Worm (Caenorhabditis elegans): ENCODE measurements around the gene F48E3.6.

DNA sequence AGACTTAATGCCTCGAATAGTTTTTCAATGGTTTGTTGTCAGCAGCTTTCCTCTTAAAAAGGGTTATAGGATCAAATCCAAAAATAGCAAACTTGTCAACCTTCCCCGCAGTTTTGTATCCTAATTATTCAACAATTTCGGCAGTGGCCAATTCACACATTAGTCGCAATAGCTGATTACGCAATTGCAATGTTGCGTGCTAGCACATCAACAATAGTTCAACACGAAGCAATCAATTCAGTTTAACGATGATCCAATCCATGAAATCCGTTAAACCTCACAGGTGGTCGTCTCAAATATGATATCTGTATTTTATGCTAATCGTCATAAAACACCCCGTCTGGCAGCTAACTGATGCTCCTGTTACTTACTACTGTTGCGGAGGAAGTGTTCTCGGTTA is 50.1 kb downstream of the F48E3.6 start:
- TF ChIP-seq aly-2 (tag; optimal IDR thresholded peaks at IDR 0.05) (no peak), mab-5 (tag; optimal IDR thresholded peaks at IDR 0.05) (no peak), nhr-6 (tag; optimal IDR thresholded peaks at IDR 0.05) (no peak)

Data from whole organism, L2 larva.